Worm (Caenorhabditis elegans) whole organism, L2 larva: ENCODE results near the gene aqp-11.

Experiments
- R02D3.7 ChIP-seq: fragments of 150-350 bp; optimal IDR thresholded peaks from 2 replicates; lab custom pipeline; 2014; ENCODE audit warnings: missing biosample characterization, missing genetic modification characterization
- blmp-1 ChIP-seq: sonication (generic microtip); optimal IDR thresholded peaks from 2 replicates; lab custom pipeline; 2017; ENCODE audit warnings: missing genetic modification characterization, mild to moderate bottlenecking, missing compliant biosample characterization, antibody characterized with exemption, moderate library complexity; ENCODE audit not compliant: insufficient read depth
- dmd-4 ChIP-seq: sonication (generic microtip); optimal IDR thresholded peaks from 2 replicates; lab custom pipeline; 2017; ENCODE audit warnings: missing biosample characterization, missing genetic modification characterization
- fos-1 ChIP-seq: fragments of 150-350 bp; optimal IDR thresholded peaks from 2 replicates; lab custom pipeline; 2014; ENCODE audit warnings: missing biosample characterization, missing genetic modification characterization
- mab-5 ChIP-seq: fragments of 150-350 bp; optimal IDR thresholded peaks from 2 replicates; lab custom pipeline; 2014; ENCODE audit warnings: missing biosample characterization, missing genetic modification characterization
- nhr-77 ChIP-seq: fragments of 150-350 bp; optimal IDR thresholded peaks from 2 replicates; lab custom pipeline; 2014; ENCODE audit warnings: missing biosample characterization, missing genetic modification characterization
- peb-1 ChIP-seq: fragments of 150-350 bp; optimal IDR thresholded peaks from 2 replicates; lab custom pipeline; 2014; ENCODE audit warnings: missing biosample characterization, missing genetic modification characterization
- sem-4 ChIP-seq: fragments of 150-350 bp; optimal IDR thresholded peaks from 2 replicates; lab custom pipeline; 2014; ENCODE audit warnings: missing biosample characterization, missing genetic modification reagents, missing genetic modification characterization

ce11 chrIII:13684236-13684635 is 11.2 kb downstream of the aqp-11 start:
- TF ChIP-seq dmd-4 (no peak), sem-4 (tag; lab: Kevin White, UChicago) (no peak), fos-1 (tag; lab: Kevin White, UChicago) (no peak), blmp-1 (tag; lab: Kevin White, UChicago) (no peak), R02D3.7 (tag; lab: Kevin White, UChicago) (no peak), mab-5 (tag; lab: Kevin White, UChicago) (no peak), peb-1 (tag; lab: Kevin White, UChicago) (no peak), nhr-77 (no peak)
